Fruit fly (Drosophila melanogaster) whole organism, embryonic: ENCODE results near the gene CG31542.
A peak's percentile ranks its signal among the peaks of the same experiment; 100 is the strongest.

Experiments
- Ada2b ChIP-seq: fragments of 200-800 bp; sonication (Bioruptor generic); IDR thresholded peaks from 2 replicates; pipeline ENCODE4 v1.3.6; 2022; ENCODE audit warnings: missing biosample characterization, missing genetic modification characterization
- Atf-2 ChIP-seq: fragments of 200-800 bp; sonication (Bioruptor generic); optimal IDR thresholded peaks from 2 replicates; lab custom pipeline; 2016; ENCODE audit warnings: missing biosample characterization, missing genetic modification characterization
- Bgb ChIP-seq: fragments of 200-800 bp; sonication (Bioruptor generic); IDR thresholded peaks from 2 replicates; pipeline ENCODE4 v1.3.6; 2022; ENCODE audit warnings: missing biosample characterization, missing genetic modification characterization; ENCODE audit not compliant: partially characterized antibody
- Blimp-1 ChIP-seq: fragments of 200-800 bp; sonication (Bioruptor generic); optimal IDR thresholded peaks from 3 replicates; lab custom pipeline; 2018; ENCODE audit warnings: missing biosample characterization, missing genetic modification characterization, mild to moderate bottlenecking, moderate library complexity, missing genetic modification reagents
- CG11723 ChIP-seq: fragments of 200-800 bp; sonication (Bioruptor generic); optimal IDR thresholded peaks from 2 replicates; lab custom pipeline; 2017; ENCODE audit warnings: missing biosample characterization, mild to moderate bottlenecking, missing genetic modification characterization
- CG12769 ChIP-seq: fragments of 200-800 bp; sonication (Bioruptor generic); optimal IDR thresholded peaks from 2 replicates; lab custom pipeline; 2019; ENCODE audit warnings: missing biosample characterization, mild to moderate bottlenecking, missing genetic modification characterization, moderate library complexity
- CG13624 ChIP-seq: fragments of 200-800 bp; sonication (Bioruptor generic); optimal IDR thresholded peaks from 2 replicates; lab custom pipeline; 2016; ENCODE audit warnings: missing biosample characterization, missing genetic modification characterization
- CG15011 ChIP-seq: fragments of 200-800 bp; sonication (Bioruptor generic); optimal IDR thresholded peaks from 3 replicates; lab custom pipeline; 2018; ENCODE audit warnings: missing biosample characterization, mild to moderate bottlenecking, missing genetic modification characterization
- CG15269 ChIP-seq: fragments of 200-800 bp; sonication (Bioruptor generic); optimal IDR thresholded peaks from 2 replicates; lab custom pipeline; 2018; ENCODE audit warnings: missing biosample characterization, mild to moderate bottlenecking, missing genetic modification characterization, moderate library complexity
- CG1529 ChIP-seq: fragments of 200-800 bp; sonication (Bioruptor generic); optimal IDR thresholded peaks from 3 replicates; lab custom pipeline; 2018; ENCODE audit warnings: missing biosample characterization, missing genetic modification characterization
- CG16779 ChIP-seq: fragments of 200-800 bp; sonication (Bioruptor generic); IDR thresholded peaks from 2 replicates; pipeline ENCODE4 v1.3.6; 2022; ENCODE audit warnings: missing biosample characterization, missing genetic modification characterization
- CG1792 ChIP-seq: fragments of 200-800 bp; sonication (Bioruptor generic); optimal IDR thresholded peaks from 2 replicates; lab custom pipeline; 2016; ENCODE audit warnings: missing biosample characterization, missing genetic modification characterization
- CG32772 ChIP-seq: fragments of 200-800 bp; sonication (Bioruptor generic); IDR thresholded peaks from 2 replicates; pipeline ENCODE4 v1.3.6; 2022; ENCODE audit warnings: missing biosample characterization, missing genetic modification characterization
- CG6683 ChIP-seq: fragments of 200-800 bp; sonication (Bioruptor generic); optimal IDR thresholded peaks from 2 replicates; lab custom pipeline; 2017; ENCODE audit warnings: missing biosample characterization, mild to moderate bottlenecking, missing genetic modification characterization, missing genetic modification reagents
- CG7839 ChIP-seq: fragments of 200-800 bp; sonication (Bioruptor generic); optimal IDR thresholded peaks from 3 replicates; lab custom pipeline; 2018; ENCODE audit warnings: missing biosample characterization, mild to moderate bottlenecking, missing genetic modification characterization, moderate library complexity
- CG8388 ChIP-seq: fragments of 200-800 bp; sonication (Bioruptor generic); optimal IDR thresholded peaks from 2 replicates; lab custom pipeline; 2019; ENCODE audit warnings: missing biosample characterization, mild to moderate bottlenecking, missing genetic modification characterization, moderate library complexity
- D19B ChIP-seq: fragments of 200-800 bp; sonication (Bioruptor generic); optimal IDR thresholded peaks from 2 replicates; lab custom pipeline; 2017; ENCODE audit warnings: missing biosample characterization, mild to moderate bottlenecking, missing genetic modification characterization
- ERR ChIP-seq: fragments of 200-800 bp; sonication (Bioruptor generic); optimal IDR thresholded peaks from 2 replicates; lab custom pipeline; 2016; ENCODE audit warnings: missing biosample characterization, missing genetic modification characterization
- Gsc ChIP-seq: fragments of 200-800 bp; sonication (Bioruptor generic); IDR thresholded peaks from 2 replicates; pipeline ENCODE4 v1.3.6; 2022; ENCODE audit warnings: missing biosample characterization, missing genetic modification characterization
- HLHmδ ChIP-seq: fragments of 200-800 bp; sonication (Bioruptor generic); optimal IDR thresholded peaks from 2 replicates; lab custom pipeline; 2018; ENCODE audit warnings: missing biosample characterization, mild to moderate bottlenecking, missing genetic modification characterization, moderate library complexity
- Hmx ChIP-seq: fragments of 200-800 bp; sonication (Bioruptor generic); optimal IDR thresholded peaks from 2 replicates; lab custom pipeline; 2016; ENCODE audit warnings: missing biosample characterization, missing genetic modification characterization
- Kr ChIP-seq: fragments of 200-800 bp; sonication (Bioruptor generic); optimal IDR thresholded peaks from 2 replicates; lab custom pipeline; 2017; ENCODE audit warnings: missing biosample characterization, mild to moderate bottlenecking, missing genetic modification characterization
- Opbp ChIP-seq: fragments of 200-800 bp; sonication (Bioruptor generic); IDR thresholded peaks from 3 replicates; pipeline ENCODE4 v1.3.6; 2022; ENCODE audit warnings: missing biosample characterization, missing genetic modification characterization; ENCODE audit not compliant: partially characterized antibody
- Ssrp ChIP-seq: fragments of 200-800 bp; sonication (Bioruptor generic); optimal IDR thresholded peaks from 2 replicates; lab custom pipeline; 2018; ENCODE audit warnings: missing biosample characterization, mild to moderate bottlenecking, missing genetic modification characterization, moderate library complexity
- Xbp1 ChIP-seq: fragments of 200-800 bp; sonication (Bioruptor generic); optimal IDR thresholded peaks from 3 replicates; lab custom pipeline; 2016; ENCODE audit warnings: missing biosample characterization, mild to moderate bottlenecking, missing genetic modification characterization
- ase ChIP-seq: fragments of 200-800 bp; sonication (Bioruptor generic); IDR thresholded peaks from 3 replicates; pipeline ENCODE4 v1.3.6; 2022; ENCODE audit warnings: missing biosample characterization, missing genetic modification characterization
- ash1 ChIP-seq: fragments of 200-800 bp; sonication (Bioruptor generic); optimal IDR thresholded peaks from 2 replicates; lab custom pipeline; 2018; ENCODE audit warnings: missing biosample characterization, mild to moderate bottlenecking, missing genetic modification characterization
- bab2 ChIP-seq: fragments of 200-800 bp; sonication (Bioruptor generic); optimal IDR thresholded peaks from 2 replicates; lab custom pipeline; 2016; ENCODE audit warnings: missing biosample characterization, missing genetic modification characterization
- br ChIP-seq: fragments of >200 bp; optimal IDR thresholded peaks from 2 replicates; lab custom pipeline; 2017
- chinmo ChIP-seq: fragments of 200-800 bp; sonication (Bioruptor generic); IDR thresholded peaks from 4 replicates; pipeline ENCODE4 v1.3.6; 2022; ENCODE audit warnings: missing biosample characterization, missing genetic modification characterization; ENCODE audit not compliant: partially characterized antibody
- cwo ChIP-seq: fragments of 200-800 bp; sonication (Bioruptor generic); optimal IDR thresholded peaks from 3 replicates; lab custom pipeline; 2017; ENCODE audit warnings: missing biosample characterization, missing genetic modification characterization, mild to moderate bottlenecking, moderate library complexity, missing genetic modification reagents
- da ChIP-seq: fragments of 200-800 bp; sonication (Bioruptor generic); optimal IDR thresholded peaks from 2 replicates; lab custom pipeline; 2016; ENCODE audit warnings: missing biosample characterization, missing genetic modification characterization
- dmrt99B ChIP-seq: fragments of 200-800 bp; sonication (Bioruptor generic); optimal IDR thresholded peaks from 2 replicates; lab custom pipeline; 2018; ENCODE audit warnings: missing biosample characterization, mild to moderate bottlenecking, missing genetic modification characterization, moderate library complexity
- fu2 ChIP-seq: fragments of 200-800 bp; sonication (Bioruptor generic); optimal IDR thresholded peaks from 2 replicates; lab custom pipeline; 2016; ENCODE audit warnings: missing biosample characterization, missing genetic modification characterization
- gsb ChIP-seq: fragments of 200-800 bp; sonication (Bioruptor generic); IDR thresholded peaks from 2 replicates; pipeline ENCODE4 v1.3.6; 2022; ENCODE audit warnings: missing biosample characterization, missing genetic modification characterization
- gt ChIP-seq: fragments of 200-800 bp; sonication (Bioruptor generic); IDR thresholded peaks from 2 replicates; pipeline ENCODE4 v1.3.6; 2022; ENCODE audit warnings: missing biosample characterization, missing genetic modification characterization
- h ChIP-seq: fragments of >200 bp; optimal IDR thresholded peaks from 2 replicates; lab custom pipeline; 2017
- inv ChIP-seq: fragments of 200-800 bp; sonication (Bioruptor generic); IDR thresholded peaks from 2 replicates; pipeline ENCODE4 v1.3.6; 2022; ENCODE audit warnings: missing biosample characterization, missing genetic modification characterization; ENCODE audit not compliant: partially characterized antibody
- kay ChIP-seq: fragments of 200-800 bp; sonication (Bioruptor generic); optimal IDR thresholded peaks from 2 replicates; lab custom pipeline; 2016; ENCODE audit warnings: missing biosample characterization, missing genetic modification characterization
- lov ChIP-seq, 2 experiments: fragments of 200-800 bp in 1 of 2; fragments of >200 bp in 1 of 2; sonication (Bioruptor generic) in 1 of 2; IDR thresholded peaks in 1 of 2; optimal IDR thresholded peaks in 1 of 2; 2 replicates in 1 of 2; 3 replicates in 1 of 2; pipeline versions ENCODE4 v1.3.6 to Lab custom; 2017 to 2022; ENCODE audit warnings: missing biosample characterization in 1 of 2, missing genetic modification characterization in 1 of 2
- mam ChIP-seq: fragments of 200-800 bp; sonication (Bioruptor generic); optimal IDR thresholded peaks from 3 replicates; lab custom pipeline; 2016; ENCODE audit warnings: missing biosample characterization, missing genetic modification characterization
- oc ChIP-seq: fragments of 200-800 bp; sonication (Bioruptor generic); optimal IDR thresholded peaks from 2 replicates; lab custom pipeline; 2018; ENCODE audit warnings: missing biosample characterization, mild to moderate bottlenecking, missing genetic modification characterization, moderate library complexity
- org-1 ChIP-seq: fragments of 200-800 bp; sonication (Bioruptor generic); optimal IDR thresholded peaks from 2 replicates; lab custom pipeline; 2017; ENCODE audit warnings: missing biosample characterization, missing genetic modification characterization
- pfk ChIP-seq: fragments of 200-800 bp; sonication (Bioruptor generic); optimal IDR thresholded peaks from 2 replicates; lab custom pipeline; 2018; ENCODE audit warnings: missing biosample characterization, mild to moderate bottlenecking, missing genetic modification characterization, moderate library complexity
- row ChIP-seq: fragments of 200-800 bp; sonication (Bioruptor generic); IDR thresholded peaks from 3 replicates; pipeline ENCODE4 v1.3.6; 2022; ENCODE audit warnings: missing biosample characterization, missing genetic modification characterization
- slou ChIP-seq: fragments of 200-800 bp; sonication (Bioruptor generic); optimal IDR thresholded peaks from 3 replicates; lab custom pipeline; 2016; ENCODE audit warnings: missing biosample characterization, missing genetic modification characterization
- sug ChIP-seq: fragments of 200-800 bp; optimal IDR thresholded peaks from 2 replicates; lab custom pipeline; 2019; ENCODE audit warnings: missing biosample characterization, mild to moderate bottlenecking, missing genetic modification characterization, moderate library complexity
- tll ChIP-seq, 2 experiments: fragments of 200-800 bp in 1 of 2; fragments of >200 bp in 1 of 2; sonication (Bioruptor generic) in 1 of 2; optimal IDR thresholded peaks; 2 replicates each; lab custom pipeline; 2017 to 2019; ENCODE audit warnings: missing biosample characterization in 2 of 2, missing genetic modification characterization in 2 of 2, mild to moderate bottlenecking in 1 of 2, moderate library complexity in 1 of 2
- toy ChIP-seq: fragments of 200-800 bp; sonication (Bioruptor generic); IDR thresholded peaks from 2 replicates; pipeline ENCODE4 v1.3.6; 2022; ENCODE audit warnings: missing biosample characterization, missing genetic modification characterization
- vfl ChIP-seq: fragments of 200-800 bp; sonication (Bioruptor generic); optimal IDR thresholded peaks from 2 replicates; lab custom pipeline; 2016; ENCODE audit warnings: missing biosample characterization, missing genetic modification characterization

Gene CG31542

DNA sequence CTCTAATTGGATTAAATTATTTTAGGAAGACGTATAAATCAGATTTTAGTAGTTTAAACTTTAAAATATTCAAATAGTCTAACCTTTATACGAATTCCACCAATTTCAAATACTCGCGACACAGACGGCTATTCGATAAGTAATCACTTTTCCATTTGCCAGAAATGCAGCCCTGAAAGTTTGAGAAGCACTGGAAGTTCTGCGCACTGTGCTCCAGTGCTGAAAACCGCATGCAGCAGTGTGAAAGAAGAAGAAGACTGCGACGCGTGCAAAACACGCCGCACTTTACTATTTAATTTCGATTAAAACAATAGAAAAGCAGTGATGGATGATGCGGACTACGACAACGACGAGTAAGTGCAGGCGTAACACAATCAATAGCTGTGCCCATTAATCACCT lies 2.2 kb downstream of the CG31542 start, which contains the start of gene Polr2F (continued):
- TF ChIP-seq CG15269 (tag; lab: Kevin White, UChicago) (no peak), Opbp (GFP tag; lab: Robert Waterston, UW) (peak; percentile 80), row (peak; percentile 89), CG15011 (GFP tag; lab: Kevin White, UChicago) (no peak), org-1 (no peak), Ada2b (GFP tag; lab: Robert Waterston, UW) (peak; percentile 42; the same call in 1 of the 2 replicates), toy (GFP tag; lab: Robert Waterston, UW) (no peak), lov (optimal IDR thresholded peaks at IDR 0.05; lab: Kevin White, UChicago) (no peak), lov (GFP tag; IDR thresholded peaks at IDR 0.05; lab: Robert Waterston, UW) (0 out of 3 replicates have a peak, but pooled peaks have one; percentile 55), fu2 (GFP tag; lab: Kevin White, UChicago) (peak; percentile 95), D19B (GFP tag; lab: Kevin White, UChicago) (peak; percentile 49), slou (GFP tag; lab: Kevin White, UChicago) (peak; percentile 63), inv (GFP tag; lab: Robert Waterston, UW) (peak; percentile 26; the same call in 1 of the 2 replicates), Blimp-1 (peak; percentile 51), sug (tag; lab: Kevin White, UChicago) (peak; percentile 79), Hmx (GFP tag; lab: Kevin White, UChicago) (no peak), h (lab: Kevin White, UChicago) (no peak), ERR (peak; percentile 85), br (lab: Kevin White, UChicago) (no peak), bab2 (peak; percentile 90), pfk (GFP tag; lab: Kevin White, UChicago) (peak; percentile 61), CG8388 (GFP tag; lab: Kevin White, UChicago) (peak; percentile 34), mam (GFP tag; lab: Kevin White, UChicago) (peak; percentile 97), chinmo (peak; percentile 89), Gsc (GFP tag; lab: Robert Waterston, UW) (no peak), CG13624 (GFP tag; lab: Kevin White, UChicago) (peak; percentile 94), ase (GFP tag; lab: Robert Waterston, UW) (peak; percentile 74), vfl (GFP tag; lab: Kevin White, UChicago) (peak; percentile 91), ash1 (peak; percentile 73), Kr (GFP tag; lab: Kevin White, UChicago) (no peak), tll (GFP tag; optimal IDR thresholded peaks at IDR 0.05; lab: Kevin White, UChicago) (no peak), CG11723 (peak; percentile 70), gt (GFP tag; lab: Robert Waterston, UW) (no peak), CG32772 (GFP tag; lab: Robert Waterston, UW) (peak; percentile 11; the same call in 1 of the 2 replicates), CG1792 (peak; percentile 85), kay (peak; percentile 71), CG6683 (GFP tag; lab: Kevin White, UChicago) (peak; percentile 29), Atf-2 (GFP tag; lab: Kevin White, UChicago) (peak; percentile 82), cwo (GFP tag; lab: Kevin White, UChicago) (peak; percentile 62), da (GFP tag; lab: Kevin White, UChicago) (peak; percentile 76), CG1529 (peak; percentile 2), gsb (peak; percentile 22; the same call in 1 of the 2 replicates), CG16779 (GFP tag; lab: Robert Waterston, UW) (peak; percentile 87), Xbp1 (GFP tag; lab: Kevin White, UChicago) (peak; percentile 93), oc (peak; percentile 46), CG7839 (tag; lab: Kevin White, UChicago) (peak; percentile 75), dmrt99B (tag; lab: Kevin White, UChicago) (no peak), Ssrp (tag; lab: Kevin White, UChicago) (peak; percentile 57), CG12769 (no peak), Bgb (GFP tag; lab: Robert Waterston, UW) (peak; percentile 63), HLHmδ (GFP tag; lab: Kevin White, UChicago) (peak; percentile 8)
